Worm (Caenorhabditis elegans) whole organism, early embryonic: ENCODE results near the gene F49H12.3.
A peak's percentile ranks its signal among the peaks of the same experiment; 100 is the strongest.

Experiments used
- B0310.2 ChIP-seq: sonication (generic microtip); optimal IDR thresholded peaks from 2 replicates; lab custom pipeline; 2016; ENCODE audit warnings: mild to moderate bottlenecking, missing genetic modification characterization, missing compliant biosample characterization
- F13C5.2 ChIP-seq: sonication (generic microtip); optimal IDR thresholded peaks from 2 replicates; lab custom pipeline; 2017; ENCODE audit warnings: mild to moderate bottlenecking, missing genetic modification characterization, inconsistent platforms, missing compliant biosample characterization
- aly-1 ChIP-seq: sonication (generic microtip); optimal IDR thresholded peaks from 2 replicates; lab custom pipeline; 2016; ENCODE audit warnings: missing genetic modification characterization, missing compliant biosample characterization
- ama-1 ChIP-seq: fragments of 150-350 bp; optimal IDR thresholded peaks from 2 replicates; lab custom pipeline; 2014
- ceh-13 ChIP-seq: fragments of 200-800 bp; sonication (Bioruptor generic); optimal IDR thresholded peaks from 2 replicates; lab custom pipeline; 2018; ENCODE audit warnings: mild to moderate bottlenecking, missing genetic modification characterization, missing compliant biosample characterization
- ceh-36 ChIP-seq: sonication (generic microtip); optimal IDR thresholded peaks from 2 replicates; lab custom pipeline; 2016; ENCODE audit warnings: missing genetic modification characterization, inconsistent platforms, missing compliant biosample characterization
- ets-7 ChIP-seq: sonication (generic microtip); optimal IDR thresholded peaks from 2 replicates; lab custom pipeline; 2016; ENCODE audit warnings: missing genotype, missing genetic modification characterization, missing compliant biosample characterization
- flt-1 ChIP-seq: fragments of 200-800 bp; sonication (Bioruptor generic); IDR thresholded peaks from 2 replicates; pipeline ENCODE4 v1.3.6; 2022; ENCODE audit warnings: missing genetic modification characterization, missing compliant biosample characterization
- hmbx-1 ChIP-seq: sonication (generic microtip); optimal IDR thresholded peaks from 2 replicates; lab custom pipeline; 2016; ENCODE audit warnings: mild to moderate bottlenecking, missing genetic modification characterization, missing compliant biosample characterization
- hmg-4 ChIP-seq: fragments of 200-800 bp; sonication (Bioruptor generic); optimal IDR thresholded peaks from 2 replicates; lab custom pipeline; 2018; ENCODE audit warnings: mild to moderate bottlenecking, missing genetic modification characterization, missing compliant biosample characterization
- hnd-1 ChIP-seq: sonication (generic microtip); optimal IDR thresholded peaks from 2 replicates; lab custom pipeline; 2016; ENCODE audit warnings: missing genetic modification characterization, missing compliant biosample characterization
- pes-1 ChIP-seq: fragments of 200-800 bp; sonication (Bioruptor generic); IDR thresholded peaks from 2 replicates; pipeline ENCODE4 v1.3.6; 2022; ENCODE audit warnings: missing genetic modification reagents, missing genetic modification characterization, missing compliant biosample characterization
- scrt-1 ChIP-seq: fragments of 200-800 bp; sonication (Bioruptor generic); IDR thresholded peaks from 2 replicates; pipeline ENCODE4 v1.3.6; 2022; ENCODE audit warnings: missing genetic modification characterization, missing compliant biosample characterization
- sea-1 ChIP-seq: fragments of 200-800 bp; sonication (Bioruptor generic); conservative IDR thresholded peaks from 2 replicates; pipeline ENCODE4 v1.3.6; 2022; ENCODE audit warnings: missing genetic modification characterization, missing compliant biosample characterization
- tbx-11 ChIP-seq: fragments of 200-800 bp; sonication (Bioruptor generic); IDR thresholded peaks from 2 replicates; pipeline ENCODE4 v1.3.6; 2022; ENCODE audit warnings: missing genetic modification characterization, missing compliant biosample characterization
- tbx-37 ChIP-seq: fragments of 200-800 bp; sonication (Bioruptor generic); conservative IDR thresholded peaks from 2 replicates; pipeline ENCODE4 v1.3.6; 2022; ENCODE audit warnings: missing genetic modification reagents, missing genetic modification characterization, missing compliant biosample characterization
- tra-4 ChIP-seq: sonication (generic microtip); optimal IDR thresholded peaks from 2 replicates; lab custom pipeline; 2017; ENCODE audit warnings: missing genetic modification characterization, missing compliant biosample characterization

Gene F49H12.3

DNA sequence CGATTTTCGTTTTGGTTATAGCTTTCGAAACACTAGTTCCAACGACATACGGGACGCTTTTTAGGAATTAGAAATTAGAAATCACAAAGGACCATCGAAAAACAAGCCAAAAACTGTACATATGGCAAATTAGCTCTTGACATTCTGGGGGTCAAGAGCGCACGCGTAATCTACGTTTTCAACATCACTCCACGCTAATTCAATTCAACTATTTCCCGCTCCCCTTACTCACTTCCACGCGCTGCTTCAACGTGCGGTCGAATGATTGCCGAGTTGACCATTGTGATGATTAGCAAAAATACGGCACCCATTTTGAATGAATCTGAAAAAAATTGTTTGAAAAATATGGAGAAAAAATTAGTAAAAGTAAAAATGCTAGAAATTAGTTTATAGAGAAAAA, 38.6 kb upstream of the F49H12.3 start:
- TF ChIP-seq ceh-13 (no peak), hmbx-1 (tag; lab: Kevin White, UChicago) (no peak), tra-4 (tag; lab: Kevin White, UChicago) (no peak), tbx-37 (GFP tag; lab: Robert Waterston, UW) (no peak), ceh-36 (no peak), tbx-11 (GFP tag; lab: Robert Waterston, UW) (no peak), scrt-1 (no peak)

DNA sequence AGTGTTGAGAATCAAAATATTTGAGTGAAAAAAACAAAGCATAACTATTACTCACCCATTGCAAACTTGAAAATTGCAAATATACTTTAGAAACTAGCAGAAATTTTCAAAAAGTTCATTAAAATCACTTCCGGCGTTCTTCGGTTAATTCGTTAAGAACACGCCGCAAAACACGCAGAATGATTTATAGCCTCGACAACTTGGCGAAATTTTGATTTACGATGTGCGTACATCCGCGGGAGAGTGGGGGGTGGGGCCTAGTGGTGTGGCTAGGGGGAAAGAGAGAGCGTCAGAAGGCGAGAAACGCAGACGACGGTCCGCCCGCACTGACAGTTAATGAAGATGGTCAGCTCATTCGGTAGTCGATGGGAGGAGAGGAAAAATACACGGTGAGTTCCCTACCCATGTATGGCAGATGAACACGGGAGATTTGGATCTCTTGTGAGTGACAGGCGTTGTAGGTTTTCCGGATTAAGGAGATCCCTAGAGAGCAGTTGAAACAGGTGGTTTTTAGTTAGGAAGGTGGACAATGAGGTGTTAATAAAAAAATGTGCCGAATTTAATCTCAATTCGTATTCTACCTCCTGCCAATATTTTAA, 38.0 kb upstream of the F49H12.3 start, which contains the start of gene igcm-4:
TSS of gene igcm-4 (minus strand) at position 237 of the 599 bp plus-strand sequence.
- TF ChIP-seq flt-1 (0 out of 2 replicates have a peak, but pooled peaks have one; percentile 19), ceh-36 (peak; percentile 62), pes-1 (GFP tag; lab: Robert Waterston, UW) (0 out of 2 replicates have a peak, but pooled peaks have one; percentile 5), ceh-13 (no peak), tbx-11 (GFP tag; lab: Robert Waterston, UW) (no peak), aly-1 (tag; lab: Kevin White, UChicago) (no peak), ets-7 (tag; lab: Kevin White, UChicago) (no peak), hmg-4 (peak; percentile 66), tbx-37 (GFP tag; lab: Robert Waterston, UW) (no peak), F13C5.2 (no peak), B0310.2 (peak; percentile 4), scrt-1 (no peak)

DNA sequence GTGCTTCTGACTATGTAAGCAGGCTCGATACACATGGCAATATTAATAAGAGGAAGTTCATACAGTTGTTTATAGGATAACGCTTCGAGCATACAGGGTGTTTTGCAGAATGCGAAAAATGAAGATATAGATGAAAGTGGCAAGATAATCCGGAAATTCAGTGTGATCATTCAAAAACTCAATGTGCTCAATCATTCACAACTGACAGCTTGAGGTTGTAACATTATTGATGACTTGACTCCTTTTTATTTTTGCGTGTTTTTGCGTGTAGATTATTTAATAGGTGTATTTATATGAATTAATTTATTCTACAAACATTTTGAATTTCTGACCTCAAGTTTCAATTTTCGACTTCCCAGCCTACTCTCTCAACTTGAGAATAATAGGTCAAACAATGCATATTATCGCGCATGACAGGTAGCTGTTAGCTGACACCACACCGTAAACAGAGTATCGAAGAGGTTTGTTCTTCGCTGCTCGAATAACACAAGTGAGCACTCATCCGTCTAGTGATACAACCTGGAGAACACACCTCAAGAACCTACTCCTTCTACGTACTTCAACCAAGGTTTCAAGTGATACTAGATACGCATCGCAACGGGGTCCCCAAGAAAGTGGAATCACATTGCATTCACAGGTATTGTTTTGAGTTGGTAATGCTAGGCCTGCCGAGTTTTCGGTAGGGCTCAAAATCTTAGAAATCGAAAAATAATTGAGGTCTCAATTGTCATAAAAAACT, 36.8 kb upstream of the F49H12.3 start:
- TF ChIP-seq F13C5.2 (no peak), pes-1 (GFP tag; lab: Robert Waterston, UW) (no peak), hnd-1 (tag; lab: Kevin White, UChicago) (no peak), tbx-37 (GFP tag; lab: Robert Waterston, UW) (no peak), tbx-11 (GFP tag; lab: Robert Waterston, UW) (no peak), ceh-36 (no peak), ets-7 (tag; lab: Kevin White, UChicago) (no peak), hmbx-1 (tag; lab: Kevin White, UChicago) (no peak), tra-4 (tag; lab: Kevin White, UChicago) (no peak), ceh-13 (no peak), sea-1 (GFP tag; lab: Robert Waterston, UW) (no peak), hmg-4 (no peak), scrt-1 (no peak), ama-1 (lab: Kevin White, UChicago) (no peak), B0310.2 (no peak), flt-1 (no peak), aly-1 (tag; lab: Kevin White, UChicago) (no peak)

DNA sequence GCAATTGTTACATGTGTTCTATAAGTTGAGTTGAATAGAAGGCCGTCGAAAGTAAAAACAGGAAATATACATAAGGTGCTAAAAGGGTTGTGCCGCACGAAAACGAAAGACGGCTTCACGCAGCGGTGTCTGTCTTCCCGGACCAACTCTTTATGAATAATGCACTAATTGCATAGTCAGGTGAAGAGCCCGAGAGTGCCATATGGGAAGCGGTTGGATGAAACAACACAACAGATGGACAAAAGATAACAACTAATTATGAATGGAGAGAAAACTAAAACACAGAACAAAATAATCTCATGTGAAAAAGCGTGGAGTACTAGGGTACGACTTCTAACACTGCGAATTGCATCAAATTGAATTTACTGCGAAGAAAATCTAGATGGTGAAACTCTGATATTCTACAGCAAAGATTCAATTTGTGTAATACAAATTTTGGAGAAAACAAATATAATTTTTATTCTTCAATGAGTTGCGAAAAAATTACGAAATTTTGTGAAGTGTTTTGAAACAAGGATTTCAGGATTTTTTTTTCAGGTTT, 35.2 kb upstream of the F49H12.3 start:
- TF ChIP-seq ceh-36 (no peak), ceh-13 (no peak)

DNA sequence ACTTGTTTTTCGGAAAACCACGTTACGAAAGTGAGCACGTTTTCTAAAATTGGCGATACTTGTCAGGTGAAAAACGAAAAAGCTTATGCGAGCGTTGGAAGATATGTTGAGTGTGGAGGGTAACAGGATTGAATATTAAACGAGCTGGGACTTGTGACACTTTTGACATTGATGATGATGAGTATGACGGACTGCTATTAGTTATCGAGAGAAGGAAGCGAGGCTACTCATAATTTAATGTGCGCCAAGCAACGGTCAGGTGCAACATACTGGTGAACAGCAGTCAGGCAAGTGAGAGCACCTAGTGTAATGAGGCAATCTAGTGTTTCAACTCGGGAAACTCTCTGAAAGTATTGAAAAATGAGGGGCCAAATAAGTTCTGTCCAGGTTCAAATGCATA, 34.0 kb upstream of the F49H12.3 start:
- TF ChIP-seq ets-7 (tag; lab: Kevin White, UChicago) (no peak), hnd-1 (tag; lab: Kevin White, UChicago) (no peak), hmg-4 (no peak)

DNA sequence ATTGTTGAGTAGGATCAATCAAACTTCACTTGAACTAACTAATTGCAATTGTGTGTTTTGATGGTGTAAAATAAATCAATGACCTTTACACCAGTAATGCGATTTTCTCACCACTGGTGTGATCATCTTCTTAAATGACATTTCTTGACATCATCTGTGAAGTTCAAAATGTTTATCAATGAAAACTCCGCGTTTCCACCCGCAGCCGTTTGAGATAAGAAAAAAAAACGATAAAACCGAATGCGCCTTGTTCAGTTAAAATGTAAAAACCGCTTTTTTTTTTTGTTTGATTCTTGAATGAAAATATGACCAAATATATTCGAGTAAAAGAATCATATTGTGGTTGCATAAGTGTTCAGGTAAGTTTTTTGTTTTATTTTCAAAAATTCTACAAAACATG, 32.6 kb upstream of the F49H12.3 start, which contains the start of gene Y102A11A.1:
TSS of gene Y102A11A.1 (plus strand) at position 223 of the 400 bp plus-strand sequence.
- TF ChIP-seq pes-1 (GFP tag; lab: Robert Waterston, UW) = no peak
- TF ChIP-seq flt-1 = no peak
- no peak for TF ChIP-seq ceh-13
- TF ChIP-seq scrt-1 = no peak
- no peak for TF ChIP-seq ets-7 (tag; lab: Kevin White, UChicago)
- no peak for TF ChIP-seq ceh-36
- no peak for TF ChIP-seq hmbx-1 (tag; lab: Kevin White, UChicago)
- no peak for TF ChIP-seq tbx-11 (GFP tag; lab: Robert Waterston, UW)
- TF ChIP-seq tra-4 (tag; lab: Kevin White, UChicago) = no peak
- TF ChIP-seq B0310.2 = no peak
- no peak for TF ChIP-seq hnd-1 (tag; lab: Kevin White, UChicago)
- no peak for TF ChIP-seq sea-1 (GFP tag; lab: Robert Waterston, UW)
- TF ChIP-seq ama-1 (lab: Kevin White, UChicago) = no peak
- no peak for TF ChIP-seq F13C5.2
- no peak for TF ChIP-seq tbx-37 (GFP tag; lab: Robert Waterston, UW)
- no peak for TF ChIP-seq hmg-4
- TF ChIP-seq aly-1 (tag; lab: Kevin White, UChicago) = no peak

DNA sequence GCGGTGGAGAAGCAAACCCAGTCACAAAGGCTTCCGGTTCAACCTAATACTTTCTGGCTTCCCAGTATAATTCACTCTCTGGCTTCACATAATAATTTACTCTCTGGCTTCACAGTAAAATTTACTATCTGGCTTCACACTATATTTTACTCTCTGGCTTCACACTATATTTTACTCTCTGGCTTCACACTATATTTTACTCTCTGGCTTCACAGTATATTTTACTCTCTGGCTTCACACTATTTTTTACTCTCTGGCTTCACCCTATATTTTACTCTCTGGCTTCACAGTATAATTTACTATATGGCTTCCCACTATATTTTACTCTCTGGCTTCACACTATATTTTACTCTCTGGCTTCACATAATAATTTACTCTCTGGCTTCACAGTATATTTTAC, 27.3 kb upstream of the F49H12.3 start:
- 0 out of 2 replicates have a peak, but pooled peaks have one; percentile 3 for TF ChIP-seq tbx-37 (GFP tag; lab: Robert Waterston, UW)

DNA sequence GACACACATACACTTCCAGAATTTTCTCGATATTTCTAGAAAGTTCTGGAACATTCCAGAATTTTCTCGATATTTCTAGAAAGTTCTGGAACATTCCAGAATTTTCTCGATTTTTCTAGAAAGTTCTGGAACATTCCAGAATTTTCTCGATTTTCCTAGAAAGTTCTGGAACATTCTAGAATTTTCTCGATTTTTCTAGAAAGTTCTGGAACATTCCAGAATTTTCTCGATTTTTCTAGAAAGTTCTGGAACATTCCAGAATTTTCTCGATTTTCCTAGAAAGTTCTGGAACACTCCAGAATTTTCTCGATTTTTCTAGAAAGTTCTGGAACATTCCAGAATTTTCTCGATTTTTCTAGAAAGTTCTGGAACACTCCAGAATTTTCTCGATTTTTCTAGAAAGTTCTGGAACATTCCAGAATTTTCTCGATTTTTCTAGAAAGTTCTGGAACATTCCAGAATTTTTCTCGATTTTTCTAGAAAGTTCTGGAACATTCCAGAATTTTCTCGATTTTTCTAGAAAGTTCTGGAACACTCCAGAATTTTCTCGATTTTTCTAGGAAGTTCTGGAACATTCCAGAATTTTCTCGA, 26.3 kb upstream of the F49H12.3 start:
- TF ChIP-seq tbx-37 (GFP tag; lab: Robert Waterston, UW) (peak; percentile 25; the same call in 1 of the 2 replicates), tbx-11 (GFP tag; lab: Robert Waterston, UW) (peak; percentile 62; the same call in 1 of the 2 replicates), sea-1 (GFP tag; lab: Robert Waterston, UW) (peak; percentile 81), pes-1 (GFP tag; lab: Robert Waterston, UW) (peak; percentile 89), scrt-1 (0 out of 2 replicates have a peak, but pooled peaks have one; percentile 48), flt-1 (peak; percentile 84; the same call in 1 of the 2 replicates)
